Worm (Caenorhabditis elegans): ENCODE data around the gene F07H5.7.

F07H5.7 gene

ce11 chrII:8787376-8787775 is 6.6 kb downstream of the F07H5.7 start:
- no peak for TF ChIP-seq sptf-1 (tag; optimal IDR thresholded peaks at IDR 0.05)
- no peak for TF ChIP-seq hlh-17 (GFP tag; optimal IDR thresholded peaks at IDR 0.05; ENCODE audit: borderline replicate concordance)
- TF ChIP-seq lir-3 (tag; optimal IDR thresholded peaks at IDR 0.05; ENCODE audit: poor library complexity) = peak; percentile 90
- TF ChIP-seq ets-5 (GFP tag; IDR thresholded peaks at IDR 0.05) = no peak
- no peak for TF ChIP-seq ceh-90 (tag; optimal IDR thresholded peaks at IDR 0.05)
- TF ChIP-seq C16A3.4 (tag; optimal IDR thresholded peaks at IDR 0.05) = peak; percentile 93
- TF ChIP-seq nhr-76 (tag; optimal IDR thresholded peaks at IDR 0.05) = no peak
- peak; percentile 96 for TF ChIP-seq ama-1 (optimal IDR thresholded peaks at IDR 0.05)
- peak in 1 of 2 experiments; percentile 88 for TF ChIP-seq ztf-11 (tag; optimal IDR thresholded peaks at IDR 0.05)
- peak; percentile 92 for TF ChIP-seq isw-1 (GFP tag; IDR thresholded peaks at IDR 0.05)
- peak; percentile 96 for TF ChIP-seq jun-1 (tag; optimal IDR thresholded peaks at IDR 0.05)
- TF ChIP-seq snpc-4 (tag; optimal IDR thresholded peaks at IDR 0.05) = peak; percentile 68
- TF ChIP-seq C34B4.2 (tag; optimal IDR thresholded peaks at IDR 0.05) = no peak
- peak; percentile 88 to 94 for TF ChIP-seq lin-35 (GFP tag; optimal IDR thresholded peaks at IDR 0.05)
- TF ChIP-seq ceh-88 (GFP tag; IDR thresholded peaks at IDR 0.05) = peak; percentile 92
- TF ChIP-seq lsy-2 (tag; optimal IDR thresholded peaks at IDR 0.05) = peak; percentile 93 to 94
- peak; percentile 99 for TF ChIP-seq snu-23 (GFP tag; optimal IDR thresholded peaks at IDR 0.05)
- TF ChIP-seq mab-9 (GFP tag; IDR thresholded peaks at IDR 0.05) = peak; percentile 91
- peak; percentile 74 for TF ChIP-seq aly-2 (tag; optimal IDR thresholded peaks at IDR 0.05)
- peak; percentile 98 for TF ChIP-seq unc-130 (tag; optimal IDR thresholded peaks at IDR 0.05)
- TF ChIP-seq nhr-237 (tag; optimal IDR thresholded peaks at IDR 0.05) = peak; percentile 89
- TF ChIP-seq nhr-12 (tag; optimal IDR thresholded peaks at IDR 0.05) = no peak
- TF ChIP-seq sox-4 (tag; optimal IDR thresholded peaks at IDR 0.05) = peak; percentile 85
- peak; percentile 93 for TF ChIP-seq egl-13 (tag; optimal IDR thresholded peaks at IDR 0.05)
- TF ChIP-seq nhr-28 (tag; optimal IDR thresholded peaks at IDR 0.05) = peak; percentile 43
- peak; percentile 78 for TF ChIP-seq C04F5.9 (tag; optimal IDR thresholded peaks at IDR 0.05)
- TF ChIP-seq efl-1 (optimal IDR thresholded peaks at IDR 0.05) = peak; percentile 90 to 93
- TF ChIP-seq efl-1 (GFP tag; optimal IDR thresholded peaks at IDR 0.05 in 1 of 2) = peak; percentile 78 to 98
- peak; percentile 84 for TF ChIP-seq zip-4 (GFP tag; optimal IDR thresholded peaks at IDR 0.05)
- TF ChIP-seq nhr-19 (GFP tag; conservative IDR thresholded peaks at IDR 0.05) = peak; percentile 96
- peak; percentile 96 for TF ChIP-seq xbp-1 (tag; optimal IDR thresholded peaks at IDR 0.05)
- peak; percentile 96 for TF ChIP-seq dsc-1 (tag; optimal IDR thresholded peaks at IDR 0.05)
- TF ChIP-seq blmp-1 (tag; optimal IDR thresholded peaks at IDR 0.05) = peak; percentile 86
- no peak for TF ChIP-seq efl-3 (GFP tag; optimal IDR thresholded peaks at IDR 0.05)
- no peak for TF ChIP-seq unc-62 (GFP tag; optimal IDR thresholded peaks at IDR 0.05)
- TF ChIP-seq dpl-1 (GFP tag; optimal IDR thresholded peaks at IDR 0.05) = peak; percentile 77 to 83 (median 81)
- TF ChIP-seq egl-27 (tag; optimal IDR thresholded peaks at IDR 0.05) = no peak
- peak; percentile 87 for TF ChIP-seq lin-39 (tag; optimal IDR thresholded peaks at IDR 0.05)
- TF ChIP-seq elt-2 (tag; optimal IDR thresholded peaks at IDR 0.05) = peak; percentile 82
- no peak for TF ChIP-seq unc-30 (tag; optimal IDR thresholded peaks at IDR 0.05)
- peak; percentile 97 for TF ChIP-seq ztf-4 (tag; optimal IDR thresholded peaks at IDR 0.05)
- TF ChIP-seq vab-15 (tag; optimal IDR thresholded peaks at IDR 0.05) = peak; percentile 87
- TF ChIP-seq nhr-77 (tag; optimal IDR thresholded peaks at IDR 0.05) = peak; percentile 83
- peak; percentile 79 for TF ChIP-seq sup-37 (GFP tag; optimal IDR thresholded peaks at IDR 0.05)
- TF ChIP-seq hpl-2 (GFP tag; optimal IDR thresholded peaks at IDR 0.05) = peak; percentile 86
- peak; percentile 18 for TF ChIP-seq ceh-63 (GFP tag; optimal IDR thresholded peaks at IDR 0.05)
- peak; percentile 99 for TF ChIP-seq nhr-71 (tag; optimal IDR thresholded peaks at IDR 0.05)
- peak; percentile 94 for TF ChIP-seq ceh-8 (GFP tag; optimal IDR thresholded peaks at IDR 0.05)
- peak; percentile 99 for TF ChIP-seq fkh-8 (tag; optimal IDR thresholded peaks at IDR 0.05)
- TF ChIP-seq grh-1 (GFP tag; IDR thresholded peaks at IDR 0.05) = peak; percentile 95
- TF ChIP-seq lin-15B (tag; optimal IDR thresholded peaks at IDR 0.05) = peak; percentile 23
- peak; percentile 98 for TF ChIP-seq mep-1 (tag; optimal IDR thresholded peaks at IDR 0.05)
- no peak for TF ChIP-seq ces-1 (GFP tag; optimal IDR thresholded peaks at IDR 0.05)
- TF ChIP-seq fkh-10 (GFP tag; optimal IDR thresholded peaks at IDR 0.05) = peak; percentile 75

Measured in whole organism, L1 larva.